Worm (Caenorhabditis elegans): ENCODE results near the gene T10B5.7.

- TF ChIP-seq zag-1 (tag; optimal IDR thresholded peaks at IDR 0.05) (no peak), elt-2 (tag; optimal IDR thresholded peaks at IDR 0.05) (no peak), nfya-1 (tag; optimal IDR thresholded peaks at IDR 0.05; ENCODE audit: insufficient read depth) (no peak), ceh-9 (tag; optimal IDR thresholded peaks at IDR 0.05) (no peak), lin-15B (tag; optimal IDR thresholded peaks at IDR 0.05) (no peak), daf-12 (tag; optimal IDR thresholded peaks at IDR 0.05) (no peak)
Observed at ce11 chrV:1869682-1870081, 23.7 kb downstream of the T10B5.7 start, which contains the start of gene T10B5.3.

Measured in whole organism, L3 larva.